Fruit fly (Drosophila melanogaster): ENCODE measurements around the gene Rox8.

Rox8 gene

dm6 chr3R:24057188-24057587, 9.1 kb upstream of the Rox8 start, which contains the start of gene Hsp68 (continued):
- TF ChIP-seq CG15601 (tag; optimal IDR thresholded peaks at IDR 0.05) = peak; percentile 81
- no peak for TF ChIP-seq Aef1 (GFP tag; IDR thresholded peaks at IDR 0.05)
- TF ChIP-seq pb (GFP tag; optimal IDR thresholded peaks at IDR 0.05) = no peak
- peak; percentile 64 for TF ChIP-seq NC2β (GFP tag; optimal IDR thresholded peaks at IDR 0.05)
- TF ChIP-seq sna (GFP tag; IDR thresholded peaks at IDR 0.05; ENCODE audit: partially characterized antibody) = 0 out of 2 replicates have a peak, but pooled peaks have one; percentile 50
- TF ChIP-seq CG8944 (GFP tag; optimal IDR thresholded peaks at IDR 0.05) = no peak
- TF ChIP-seq grn (GFP tag; optimal IDR thresholded peaks at IDR 0.05) = no peak
- peak; percentile 89 for TF ChIP-seq NC2α (GFP tag; optimal IDR thresholded peaks at IDR 0.05)
- peak; percentile 87 for TF ChIP-seq CG1832 (GFP tag; optimal IDR thresholded peaks at IDR 0.05)
- TF ChIP-seq Jarid2 (GFP tag; optimal IDR thresholded peaks at IDR 0.05) = no peak
- no peak; the same call in 2 of the 3 replicates for TF ChIP-seq knrl (GFP tag; IDR thresholded peaks at IDR 0.05; ENCODE audit: partially characterized antibody)
- no peak for TF ChIP-seq tna (GFP tag; IDR thresholded peaks at IDR 0.05; ENCODE audit: partially characterized antibody)
- TF ChIP-seq tll (GFP tag; optimal IDR thresholded peaks at IDR 0.05) = peak in 1 of 2 experiments; percentile 27
- TF ChIP-seq MTF-1 (GFP tag; optimal IDR thresholded peaks at IDR 0.05; ENCODE audit: borderline replicate concordance) = peak; percentile 25
- TF ChIP-seq zen2 (GFP tag; IDR thresholded peaks at IDR 0.05; ENCODE audit: partially characterized antibody) = peak; percentile 39; the same call in 1 of the 3 replicates
- peak; percentile 83 for TF ChIP-seq CG13894 (tag; optimal IDR thresholded peaks at IDR 0.05)
- no peak for TF ChIP-seq ranshi (GFP tag; IDR thresholded peaks at IDR 0.05)
- peak; percentile 54 for TF ChIP-seq stwl (tag; optimal IDR thresholded peaks at IDR 0.05)
- TF ChIP-seq pros (GFP tag; optimal IDR thresholded peaks at IDR 0.05) = peak; percentile 28
- TF ChIP-seq CG6272 (GFP tag; IDR thresholded peaks at IDR 0.05) = no peak
- TF ChIP-seq D (optimal IDR thresholded peaks at IDR 0.05) = no peak
- TF ChIP-seq D (GFP tag; optimal IDR thresholded peaks at IDR 0.05) = no peak
- peak; percentile 84 for TF ChIP-seq CG34376 (GFP tag; optimal IDR thresholded peaks at IDR 0.05)
- TF ChIP-seq CG7745 (tag; optimal IDR thresholded peaks at IDR 0.05) = peak; percentile 42
- TF ChIP-seq wek (GFP tag; optimal IDR thresholded peaks at IDR 0.05) = peak; percentile 45
- TF ChIP-seq pzg (GFP tag; optimal IDR thresholded peaks at IDR 0.05) = peak; percentile 15
- 0 out of 3 replicates have a peak, but pooled peaks have one; percentile 28 for TF ChIP-seq Opbp (GFP tag; IDR thresholded peaks at IDR 0.05; ENCODE audit: partially characterized antibody)
- TF ChIP-seq cas (GFP tag; IDR thresholded peaks at IDR 0.05) = no peak
- no peak for TF ChIP-seq CG4854 (GFP tag; optimal IDR thresholded peaks at IDR 0.05)
- TF ChIP-seq Lhr (GFP tag; optimal IDR thresholded peaks at IDR 0.05) = no peak
- TF ChIP-seq gcm (GFP tag; optimal IDR thresholded peaks at IDR 0.05) = peak; percentile 40
- peak; percentile 10 for TF ChIP-seq cg (GFP tag; optimal IDR thresholded peaks at IDR 0.05)
- peak; percentile 4 for TF ChIP-seq CG3281 (GFP tag; optimal IDR thresholded peaks at IDR 0.05)
- no peak for TF ChIP-seq CG32772 (GFP tag; IDR thresholded peaks at IDR 0.05)
- peak; percentile 38 for TF ChIP-seq CG17829 (tag; optimal IDR thresholded peaks at IDR 0.05)
- TF ChIP-seq CG11696 (GFP tag; IDR thresholded peaks at IDR 0.05) = 0 out of 2 replicates have a peak, but pooled peaks have one; percentile 10
- TF ChIP-seq CG10147 (GFP tag; optimal IDR thresholded peaks at IDR 0.05) = no peak
- no peak for TF ChIP-seq CG6175 (GFP tag; IDR thresholded peaks at IDR 0.05)
- peak; percentile 30 for TF ChIP-seq CG4707 (GFP tag; optimal IDR thresholded peaks at IDR 0.05)
- TF ChIP-seq Blimp-1 (GFP tag; optimal IDR thresholded peaks at IDR 0.05) = no peak
- TF ChIP-seq HLHmδ (GFP tag; optimal IDR thresholded peaks at IDR 0.05) = peak; percentile 2
- peak; percentile 81 for TF ChIP-seq Med (GFP tag)
- TF ChIP-seq sisA (GFP tag; IDR thresholded peaks at IDR 0.05) = no peak
- 0 out of 3 replicates have a peak, but pooled peaks have one; percentile 12 for TF ChIP-seq CG16813 (GFP tag; IDR thresholded peaks at IDR 0.05; ENCODE audit: partially characterized antibody)
- TF ChIP-seq sug (tag; optimal IDR thresholded peaks at IDR 0.05) = peak; percentile 22
- TF ChIP-seq CG6813 (GFP tag; optimal IDR thresholded peaks at IDR 0.05) = no peak
- TF ChIP-seq CG42726 (GFP tag; IDR thresholded peaks at IDR 0.05; ENCODE audit: partially characterized antibody) = no peak
- TF ChIP-seq nau (GFP tag; optimal IDR thresholded peaks at IDR 0.05) = no peak

All from whole organism, embryonic.